Worm (Caenorhabditis elegans) whole organism, late embryonic: ENCODE measurements around the gene Y105C5A.1272.
A peak's percentile ranks its signal among the peaks of the same experiment; 100 is the strongest.
"Not testable (repeated sequence)": the region's sequence is repeated elsewhere in the genome, so short reads cannot be mapped to it uniquely, and the experiment has no call there.

Experiments used
- C38D4.7 ChIP-seq: fragments of 200-800 bp; sonication (Bioruptor generic); optimal IDR thresholded peaks from 2 replicates; lab custom pipeline; 2018; ENCODE audit warnings: mild to moderate bottlenecking, missing genetic modification characterization, moderate library complexity, missing compliant biosample characterization
- ama-1 ChIP-seq: fragments of 150-350 bp; optimal IDR thresholded peaks from 2 replicates; lab custom pipeline; 2014
- ceh-14 ChIP-seq: sonication (generic microtip); optimal IDR thresholded peaks from 2 replicates; lab custom pipeline; 2016; ENCODE audit warnings: missing genotype, missing genetic modification characterization, missing compliant biosample characterization
- ceh-18 ChIP-seq: sonication (generic microtip); optimal IDR thresholded peaks from 2 replicates; lab custom pipeline; 2016; ENCODE audit warnings: missing genetic modification characterization, missing compliant biosample characterization
- ceh-19 ChIP-seq: fragments of 200-800 bp; sonication (Bioruptor generic); optimal IDR thresholded peaks from 2 replicates; lab custom pipeline; 2018; ENCODE audit warnings: mild to moderate bottlenecking, missing genetic modification characterization, missing compliant biosample characterization
- ceh-30 ChIP-seq: fragments of 150-350 bp; optimal IDR thresholded peaks from 2 replicates; lab custom pipeline; 2014; ENCODE audit warnings: missing biosample characterization, missing genetic modification characterization
- ceh-31 ChIP-seq: sonication (generic microtip); optimal IDR thresholded peaks from 2 replicates; lab custom pipeline; 2016; ENCODE audit warnings: missing genetic modification characterization, missing compliant biosample characterization
- ceh-34 ChIP-seq: sonication (generic microtip); optimal IDR thresholded peaks from 2 replicates; lab custom pipeline; 2016; ENCODE audit warnings: mild to moderate bottlenecking, missing genetic modification characterization, missing compliant biosample characterization
- ceh-48 ChIP-seq: sonication (generic microtip); optimal IDR thresholded peaks from 2 replicates; lab custom pipeline; 2016; ENCODE audit warnings: missing genetic modification characterization, inconsistent platforms, missing compliant biosample characterization
- ceh-9 ChIP-seq: sonication (generic microtip); optimal IDR thresholded peaks from 2 replicates; lab custom pipeline; 2016; ENCODE audit warnings: mild to moderate bottlenecking, missing genetic modification characterization, inconsistent platforms, missing compliant biosample characterization
- che-1 ChIP-seq: sonication (generic microtip); optimal IDR thresholded peaks from 2 replicates; lab custom pipeline; 2016; ENCODE audit warnings: mild to moderate bottlenecking, missing genetic modification characterization, missing compliant biosample characterization
- elt-2 ChIP-seq: sonication (generic microtip); optimal IDR thresholded peaks from 2 replicates; lab custom pipeline; 2016; ENCODE audit warnings: missing genetic modification reagents, missing genetic modification characterization, missing compliant biosample characterization
- elt-4 ChIP-seq: sonication (generic microtip); optimal IDR thresholded peaks from 2 replicates; lab custom pipeline; 2016; ENCODE audit warnings: missing genetic modification characterization, missing compliant biosample characterization
- fax-1 ChIP-seq: sonication (generic microtip); optimal IDR thresholded peaks from 2 replicates; lab custom pipeline; 2016; ENCODE audit warnings: missing genotype, missing genetic modification characterization, missing compliant biosample characterization
- fkh-10 ChIP-seq: fragments of 150-350 bp; optimal IDR thresholded peaks from 2 replicates; lab custom pipeline; 2014; ENCODE audit warnings: missing biosample characterization, missing genetic modification reagents, missing genetic modification characterization
- hlh-15 ChIP-seq: sonication (generic microtip); optimal IDR thresholded peaks from 2 replicates; lab custom pipeline; 2016; ENCODE audit warnings: missing genetic modification characterization, missing compliant biosample characterization
- hlh-8 ChIP-seq: sonication (generic microtip); optimal IDR thresholded peaks from 2 replicates; lab custom pipeline; 2016; ENCODE audit warnings: missing genotype, missing genetic modification characterization, missing compliant biosample characterization
- lim-6 ChIP-seq: sonication (generic microtip); optimal IDR thresholded peaks from 2 replicates; lab custom pipeline; 2016; ENCODE audit warnings: missing genetic modification characterization, missing compliant biosample characterization
- mec-3 ChIP-seq: sonication (generic microtip); optimal IDR thresholded peaks from 2 replicates; lab custom pipeline; 2016; ENCODE audit warnings: borderline replicate concordance, missing genetic modification characterization, missing compliant biosample characterization
- nfya-1 ChIP-seq: sonication (generic microtip); optimal IDR thresholded peaks from 2 replicates; lab custom pipeline; 2017; ENCODE audit warnings: missing genetic modification characterization, mild to moderate bottlenecking, missing compliant biosample characterization, antibody characterized with exemption, moderate library complexity
- npax-4 ChIP-seq: sonication (generic microtip); optimal IDR thresholded peaks from 2 replicates; lab custom pipeline; 2016; ENCODE audit warnings: missing genetic modification characterization, missing compliant biosample characterization
- pax-1 ChIP-seq: fragments of 150-350 bp; optimal IDR thresholded peaks from 2 replicates; lab custom pipeline; 2014; ENCODE audit warnings: missing biosample characterization, missing genetic modification characterization
- pha-2 ChIP-seq: sonication (generic microtip); optimal IDR thresholded peaks from 2 replicates; lab custom pipeline; 2017; ENCODE audit warnings: mild to moderate bottlenecking, missing genetic modification characterization, missing compliant biosample characterization
- pha-4 ChIP-seq: fragments of 150-350 bp; optimal IDR thresholded peaks from 2 replicates; lab custom pipeline; 2018; ENCODE audit warnings: missing biosample characterization, missing genetic modification reagents, missing genetic modification characterization
- rnt-1 ChIP-seq: sonication (generic microtip); optimal IDR thresholded peaks from 2 replicates; lab custom pipeline; 2016; ENCODE audit warnings: missing genetic modification characterization, missing compliant biosample characterization
- sdc-2 ChIP-seq: sonication (generic microtip); optimal IDR thresholded peaks from 2 replicates; lab custom pipeline; 2016; ENCODE audit warnings: missing genotype, missing genetic modification characterization, missing compliant biosample characterization
- tbx-2 ChIP-seq: sonication (generic microtip); optimal IDR thresholded peaks from 2 replicates; lab custom pipeline; 2016; ENCODE audit warnings: missing genetic modification characterization, missing compliant biosample characterization
- tbx-7 ChIP-seq: sonication (generic microtip); optimal IDR thresholded peaks from 2 replicates; lab custom pipeline; 2016; ENCODE audit warnings: missing genotype, missing genetic modification characterization, missing compliant biosample characterization
- ttx-3 ChIP-seq: sonication (generic microtip); optimal IDR thresholded peaks from 2 replicates; lab custom pipeline; 2016; ENCODE audit warnings: missing genetic modification reagents, missing genetic modification characterization, missing compliant biosample characterization
- unc-3 ChIP-seq, 2 experiments: fragments of 200-800 bp in 1 of 2; sonication (Bioruptor generic) in 1 of 2; sonication (generic microtip) in 1 of 2; conservative IDR thresholded peaks in 1 of 2; optimal IDR thresholded peaks in 1 of 2; 2 replicates each; pipeline versions ENCODE4 v1.3.6 to Lab custom; 2016 to 2022; ENCODE audit warnings: missing compliant biosample characterization in 2 of 2, missing genetic modification characterization in 2 of 2, missing genetic modification reagents in 1 of 2
- ztf-16 ChIP-seq: sonication (generic microtip); optimal IDR thresholded peaks from 2 replicates; lab custom pipeline; 2017; ENCODE audit warnings: missing genetic modification characterization, missing compliant biosample characterization

Y105C5A.1272 gene

ce11 chrIV:15631217-15631616 lies 15.6 kb upstream of the Y105C5A.1272 start, which contains the start of gene Y105C5A.9:
Gene Y105C5A.9, plus strand, starts transcription at chrIV:15631517.
- TF ChIP-seq ceh-48, result no peak
- TF ChIP-seq npax-4 (tag; lab: Kevin White, UChicago), result no peak
- no peak for TF ChIP-seq ceh-30 (tag; lab: Kevin White, UChicago)
- no peak for TF ChIP-seq lim-6 (tag; lab: Kevin White, UChicago)
- TF ChIP-seq ttx-3 (tag; lab: Kevin White, UChicago), result no peak
- TF ChIP-seq rnt-1 (tag; lab: Kevin White, UChicago), result no peak
- no peak for TF ChIP-seq hlh-8 (tag; lab: Kevin White, UChicago)
- no peak for TF ChIP-seq mec-3 (tag; lab: Kevin White, UChicago)
- TF ChIP-seq ceh-14 (tag; lab: Kevin White, UChicago), result no peak
- no peak for TF ChIP-seq fax-1 (tag; lab: Kevin White, UChicago)
- TF ChIP-seq ceh-18 (tag; lab: Kevin White, UChicago), result no peak
- TF ChIP-seq tbx-2 (tag; lab: Kevin White, UChicago), result no peak
- TF ChIP-seq, all 69 proteins: peak for 0

ce11 chrIV:15634240-15634789 lies 12.5 kb upstream of the Y105C5A.1272 start, which contains the start of gene Y105C5A.1274:
Gene Y105C5A.1274, plus strand, starts transcription at chrIV:15634739.
- peak; percentile 9 for TF ChIP-seq nfya-1 (tag; lab: Kevin White, UChicago)

ce11 chrIV:15635462-15635861 lies 11.3 kb upstream of the Y105C5A.1272 start, which contains the start of gene Y105C5A.10:
Gene Y105C5A.10, plus strand, starts transcription at chrIV:15635762.
- TF ChIP-seq pha-4, pax-1, che-1 (tag; lab: Kevin White, UChicago): not testable (repeated sequence)

ce11 chrIV:15639223-15639622 lies 7.6 kb upstream of the Y105C5A.1272 start:
- TF ChIP-seq ama-1 (lab: Kevin White, UChicago), result no peak
- no peak for TF ChIP-seq ceh-19
- no peak for TF ChIP-seq nfya-1 (tag; lab: Kevin White, UChicago)
- TF ChIP-seq ceh-9 (tag; lab: Kevin White, UChicago), result no peak
- no peak for TF ChIP-seq tbx-7 (tag; lab: Kevin White, UChicago)

ce11 chrIV:15640852-15641251 lies 5.9 kb upstream of the Y105C5A.1272 start, which contains the start of gene Y105C5A.13:
Gene Y105C5A.13, plus strand, starts transcription at chrIV:15641231.
- TF ChIP-seq elt-2 (tag; lab: Kevin White, UChicago) (peak; percentile 78), ama-1 (lab: Kevin White, UChicago) (no peak)

ce11 chrIV:15641699-15642098 lies 5.1 kb upstream of the Y105C5A.1272 start, which contains the start of gene Y105C5A.12:
Gene Y105C5A.12, minus strand, starts transcription at chrIV:15641799.
- not testable (repeated sequence) for TF ChIP-seq fkh-10 (GFP tag; lab: Kevin White, UChicago); pha-2 (tag; lab: Kevin White, UChicago); tbx-7 (tag; lab: Kevin White, UChicago)

- TF ChIP-seq nfya-1 (tag; lab: Kevin White, UChicago) (peak; percentile 2), elt-4 (tag; lab: Kevin White, UChicago) (no peak), sdc-2 (tag; lab: Kevin White, UChicago) (no peak), che-1 (tag; lab: Kevin White, UChicago) (no peak)
Observed at ce11 chrIV:15648245-15648644, 1.5 kb downstream of the Y105C5A.1272 start.

ce11 chrIV:15658444-15658843 lies 11.7 kb downstream of the Y105C5A.1272 start:
- TF ChIP-seq hlh-15, result no peak
- no peak for TF ChIP-seq ztf-16 (tag; lab: Kevin White, UChicago)
- no peak for TF ChIP-seq ceh-34 (tag; lab: Kevin White, UChicago)
- no peak for TF ChIP-seq ceh-31
- TF ChIP-seq unc-3 (GFP tag; conservative IDR thresholded peaks at IDR 0.05; lab: Robert Waterston, UW), result no peak
- TF ChIP-seq unc-3 (tag; optimal IDR thresholded peaks at IDR 0.05; lab: Kevin White, UChicago), result no peak
- TF ChIP-seq C38D4.7 (GFP tag; lab: Kevin White, UChicago), result no peak
